Fruit fly (Drosophila melanogaster): ENCODE results near the gene mdy.

Gene mdy

dm6 chr2L:16824905-16825333 lies 8.5 kb downstream of the mdy start, which contains the start of gene Cse1 (continued):
- TF ChIP-seq CG8388 (GFP tag; optimal IDR thresholded peaks at IDR 0.05) = no peak
- TF ChIP-seq CG12769 (tag; optimal IDR thresholded peaks at IDR 0.05) = no peak
- peak; percentile 52; the same call in 1 of the 3 replicates for TF ChIP-seq hb (GFP tag; IDR thresholded peaks at IDR 0.05; ENCODE audit: partially characterized antibody)
- peak; percentile 55; the same call in 1 of the 2 replicates for TF ChIP-seq inv (GFP tag; IDR thresholded peaks at IDR 0.05; ENCODE audit: partially characterized antibody)
- TF ChIP-seq Atf-2 (GFP tag; optimal IDR thresholded peaks at IDR 0.05) = no peak
- TF ChIP-seq CG3847 (GFP tag; IDR thresholded peaks at IDR 0.05) = no peak
- peak; percentile 18 for TF ChIP-seq phol (tag; optimal IDR thresholded peaks at IDR 0.05)
- TF ChIP-seq danr (GFP tag; IDR thresholded peaks at IDR 0.05) = no peak
- TF ChIP-seq HmgD (GFP tag; optimal IDR thresholded peaks at IDR 0.05) = no peak
- peak; percentile 62; the same call in 1 of the 2 replicates for TF ChIP-seq unc-4 (GFP tag; IDR thresholded peaks at IDR 0.05; ENCODE audit: partially characterized antibody)
- TF ChIP-seq Six4 (GFP tag; optimal IDR thresholded peaks at IDR 0.05) = no peak
- peak; percentile 6 for TF ChIP-seq stwl (tag; optimal IDR thresholded peaks at IDR 0.05)
- no peak for TF ChIP-seq Awh (GFP tag; IDR thresholded peaks at IDR 0.05)
- peak; percentile 45; the same call in 1 of the 2 replicates for TF ChIP-seq Bgb (GFP tag; IDR thresholded peaks at IDR 0.05; ENCODE audit: partially characterized antibody)
- peak; percentile 59 for TF ChIP-seq Med (GFP tag)
- TF ChIP-seq CG6683 (GFP tag; optimal IDR thresholded peaks at IDR 0.05) = no peak
- TF ChIP-seq CrebB (tag; optimal IDR thresholded peaks at IDR 0.05) = no peak
- TF ChIP-seq gfzf (GFP tag; optimal IDR thresholded peaks at IDR 0.05) = peak; percentile 13
- TF ChIP-seq Dll (GFP tag; IDR thresholded peaks at IDR 0.05; ENCODE audit: partially characterized antibody) = peak; percentile 74
- peak; percentile 20 for TF ChIP-seq MESR4 (GFP tag; optimal IDR thresholded peaks at IDR 0.05)
- no peak for TF ChIP-seq CG4404 (GFP tag; IDR thresholded peaks at IDR 0.05)
- no peak for TF ChIP-seq Eip74EF (GFP tag; optimal IDR thresholded peaks at IDR 0.05)
- peak; percentile 57; the same call in 1 of the 3 replicates for TF ChIP-seq Opbp (GFP tag; IDR thresholded peaks at IDR 0.05; ENCODE audit: partially characterized antibody)
- TF ChIP-seq Fer1 (GFP tag; optimal IDR thresholded peaks at IDR 0.05) = no peak
- no peak for TF ChIP-seq CG31388 (GFP tag; optimal IDR thresholded peaks at IDR 0.05)
- 0 out of 3 replicates have a peak, but pooled peaks have one; percentile 49 for TF ChIP-seq CG6791 (GFP tag; IDR thresholded peaks at IDR 0.05; ENCODE audit: partially characterized antibody)
- TF ChIP-seq CG15479 (GFP tag; optimal IDR thresholded peaks at IDR 0.05) = peak; percentile 47
- TF ChIP-seq HLH54F (GFP tag; optimal IDR thresholded peaks at IDR 0.05) = no peak
- TF ChIP-seq CG7357 (GFP tag; IDR thresholded peaks at IDR 0.05) = no peak
- TF ChIP-seq Dp (GFP tag; optimal IDR thresholded peaks at IDR 0.05) = peak; percentile 23
- TF ChIP-seq CG2889 (GFP tag; IDR thresholded peaks at IDR 0.05) = no peak
- peak; percentile 81 for TF ChIP-seq Sry-δ (GFP tag; optimal IDR thresholded peaks at IDR 0.05)
- TF ChIP-seq hbn (GFP tag; IDR thresholded peaks at IDR 0.05; ENCODE audit: partially characterized antibody) = 0 out of 2 replicates have a peak, but pooled peaks have one; percentile 39
- no peak for TF ChIP-seq Dip2 (GFP tag; IDR thresholded peaks at IDR 0.05)
- TF ChIP-seq nerfin-1 (tag; optimal IDR thresholded peaks at IDR 0.05) = peak; percentile 98
- TF ChIP-seq CG12155 (GFP tag; optimal IDR thresholded peaks at IDR 0.05) = no peak
- TF ChIP-seq CG34422 (GFP tag; IDR thresholded peaks at IDR 0.05) = peak; percentile 92
- no peak for TF ChIP-seq BtbVII (GFP tag; optimal IDR thresholded peaks at IDR 0.05)
- TF ChIP-seq CG1832 (GFP tag; optimal IDR thresholded peaks at IDR 0.05) = no peak
- peak; percentile 68 for TF ChIP-seq knrl (GFP tag; IDR thresholded peaks at IDR 0.05; ENCODE audit: partially characterized antibody)
- TF ChIP-seq bbx (GFP tag; IDR thresholded peaks at IDR 0.05; ENCODE audit: partially characterized antibody) = peak; percentile 55; the same call in 1 of the 2 replicates
- TF ChIP-seq tup (GFP tag; optimal IDR thresholded peaks at IDR 0.05) = no peak
- peak; percentile 75; the same call in 1 of the 2 replicates for TF ChIP-seq rib (GFP tag; IDR thresholded peaks at IDR 0.05)
- no peak for TF ChIP-seq Tbp (GFP tag; optimal IDR thresholded peaks at IDR 0.05)
- no peak for TF ChIP-seq ftz-f1 (GFP tag; optimal IDR thresholded peaks at IDR 0.05)
- TF ChIP-seq BEAF-32 (GFP tag; optimal IDR thresholded peaks at IDR 0.05) = peak; percentile 71
- peak; percentile 36; the same call in 1 of the 3 replicates for TF ChIP-seq row (GFP tag; IDR thresholded peaks at IDR 0.05)
- peak; percentile 51 for TF ChIP-seq CG34224 (GFP tag; IDR thresholded peaks at IDR 0.05; ENCODE audit: partially characterized antibody)
